Fruit fly (Drosophila melanogaster) whole organism, embryonic: ENCODE data around the gene CG13117.

ENCODE experiments used
- CG10321 ChIP-seq: fragments of 200-800 bp; sonication (Bioruptor generic); IDR thresholded peaks from 2 replicates; pipeline ENCODE4 v1.3.6; 2022; ENCODE audit warnings: missing biosample characterization, missing genetic modification characterization
- CG12391 ChIP-seq: fragments of 200-800 bp; sonication (Bioruptor generic); optimal IDR thresholded peaks from 3 replicates; lab custom pipeline; 2018; ENCODE audit warnings: missing biosample characterization, mild to moderate bottlenecking, missing genetic modification characterization, moderate library complexity
- CG12769 ChIP-seq: fragments of 200-800 bp; sonication (Bioruptor generic); optimal IDR thresholded peaks from 2 replicates; lab custom pipeline; 2019; ENCODE audit warnings: missing biosample characterization, mild to moderate bottlenecking, missing genetic modification characterization, moderate library complexity
- CG15011 ChIP-seq: fragments of 200-800 bp; sonication (Bioruptor generic); optimal IDR thresholded peaks from 3 replicates; lab custom pipeline; 2018; ENCODE audit warnings: missing biosample characterization, mild to moderate bottlenecking, missing genetic modification characterization
- CG1529 ChIP-seq: fragments of 200-800 bp; sonication (Bioruptor generic); optimal IDR thresholded peaks from 3 replicates; lab custom pipeline; 2018; ENCODE audit warnings: missing biosample characterization, missing genetic modification characterization
- CG1603 ChIP-seq: fragments of 200-800 bp; sonication (Bioruptor generic); optimal IDR thresholded peaks from 2 replicates; lab custom pipeline; 2019; ENCODE audit warnings: missing biosample characterization, mild to moderate bottlenecking, missing genetic modification characterization, moderate library complexity
- CG17829 ChIP-seq: fragments of 200-800 bp; optimal IDR thresholded peaks from 2 replicates; lab custom pipeline; 2019; ENCODE audit warnings: missing biosample characterization, mild to moderate bottlenecking, missing genetic modification characterization, moderate library complexity
- CG1832 ChIP-seq: fragments of 200-800 bp; sonication (Bioruptor generic); optimal IDR thresholded peaks from 2 replicates; lab custom pipeline; 2017; ENCODE audit warnings: missing biosample characterization, mild to moderate bottlenecking, missing genetic modification characterization, inconsistent platforms
- CG2199 ChIP-seq: fragments of 200-800 bp; sonication (Bioruptor generic); IDR thresholded peaks from 3 replicates; pipeline ENCODE4 v1.3.6; 2022; ENCODE audit warnings: missing biosample characterization, missing genetic modification characterization
- CG31365 ChIP-seq: fragments of 200-800 bp; sonication (Bioruptor generic); optimal IDR thresholded peaks from 2 replicates; lab custom pipeline; 2018; ENCODE audit warnings: missing biosample characterization, mild to moderate bottlenecking, missing genetic modification characterization
- CG3847 ChIP-seq: fragments of 200-800 bp; sonication (Bioruptor generic); IDR thresholded peaks from 2 replicates; pipeline ENCODE4 v1.3.6; 2022; ENCODE audit warnings: missing biosample characterization, missing genetic modification characterization
- CG6791 ChIP-seq: fragments of 200-800 bp; sonication (Bioruptor generic); IDR thresholded peaks from 3 replicates; pipeline ENCODE4 v1.3.6; 2022; ENCODE audit warnings: missing biosample characterization, missing genetic modification characterization; ENCODE audit not compliant: partially characterized antibody
- CG8290 ChIP-seq, 3 experiments: fragments of 200-800 bp; sonication (Bioruptor generic); optimal IDR thresholded peaks; 2 replicates each; lab custom pipeline; 2016 to 2019; ENCODE audit warnings: missing biosample characterization in 3 of 3, missing genetic modification characterization in 3 of 3, mild to moderate bottlenecking in 2 of 3, moderate library complexity in 1 of 3
- CG8478 ChIP-seq: fragments of >200 bp; optimal IDR thresholded peaks from 2 replicates; lab custom pipeline; 2018
- Deaf1 ChIP-seq: fragments of 200-800 bp; optimal IDR thresholded peaks from 3 replicates; lab custom pipeline; 2019; ENCODE audit warnings: missing biosample characterization, mild to moderate bottlenecking, missing genetic modification characterization, moderate library complexity
- Dfd ChIP-seq, 2 experiments: fragments of >200 bp; optimal IDR thresholded peaks; 2 replicates each; lab custom pipeline; 2017; ENCODE audit warnings: missing biosample characterization in 2 of 2, missing genetic modification characterization in 2 of 2
- Dip2 ChIP-seq: fragments of 200-800 bp; sonication (Bioruptor generic); IDR thresholded peaks from 2 replicates; pipeline ENCODE4 v1.3.6; 2022; ENCODE audit warnings: missing biosample characterization, missing genetic modification characterization
- Ets65A ChIP-seq: fragments of 200-800 bp; sonication (Bioruptor generic); peaks from one replicate; lab custom pipeline; 2016; ENCODE audit warnings: missing biosample characterization, missing genetic modification characterization
- HHEX ChIP-seq: fragments of 200-800 bp; sonication (Bioruptor generic); optimal IDR thresholded peaks from 3 replicates; lab custom pipeline; 2017; ENCODE audit warnings: missing biosample characterization, mild to moderate bottlenecking, missing genetic modification characterization, missing genetic modification reagents
- HLH3B ChIP-seq: fragments of 200-800 bp; sonication (Bioruptor generic); IDR thresholded peaks from 2 replicates; pipeline ENCODE4 v1.3.6; 2022; ENCODE audit warnings: missing biosample characterization, missing genetic modification characterization
- Hr78 ChIP-seq, 2 experiments: fragments of 200-800 bp in 1 of 2; fragments of >200 bp in 1 of 2; sonication (Bioruptor generic) in 1 of 2; optimal IDR thresholded peaks; 2 replicates each; lab custom pipeline; 2017 to 2019; ENCODE audit warnings: missing biosample characterization in 2 of 2, missing genetic modification characterization in 2 of 2, mild to moderate bottlenecking in 1 of 2, moderate library complexity in 1 of 2
- Opbp ChIP-seq: fragments of 200-800 bp; sonication (Bioruptor generic); IDR thresholded peaks from 3 replicates; pipeline ENCODE4 v1.3.6; 2022; ENCODE audit warnings: missing biosample characterization, missing genetic modification characterization; ENCODE audit not compliant: partially characterized antibody
- cas ChIP-seq: fragments of 200-800 bp; sonication (Bioruptor generic); IDR thresholded peaks from 2 replicates; pipeline ENCODE4 v1.3.6; 2022; ENCODE audit warnings: missing biosample characterization, missing genetic modification characterization
- cg ChIP-seq: fragments of 200-800 bp; sonication (Bioruptor generic); optimal IDR thresholded peaks from 3 replicates; lab custom pipeline; 2019; ENCODE audit warnings: missing biosample characterization, mild to moderate bottlenecking, missing genetic modification characterization, moderate library complexity
- dimm ChIP-seq: fragments of 200-800 bp; sonication (Bioruptor generic); IDR thresholded peaks from 2 replicates; pipeline ENCODE4 v1.3.6; 2022; ENCODE audit warnings: missing biosample characterization, missing genetic modification characterization
- ewg ChIP-seq: fragments of 200-800 bp; sonication (Bioruptor generic); optimal IDR thresholded peaks from 3 replicates; lab custom pipeline; 2017; ENCODE audit warnings: mild to moderate bottlenecking, missing biosample characterization, missing genetic modification reagents, missing genetic modification characterization
- kni ChIP-seq: fragments of 200-800 bp; sonication (Bioruptor generic); optimal IDR thresholded peaks from 3 replicates; lab custom pipeline; 2017; ENCODE audit warnings: mild to moderate bottlenecking, missing biosample characterization, missing genetic modification reagents, missing genetic modification characterization
- knrl ChIP-seq: fragments of 200-800 bp; sonication (Bioruptor generic); IDR thresholded peaks from 3 replicates; pipeline ENCODE4 v1.3.6; 2022; ENCODE audit warnings: missing biosample characterization, missing genetic modification characterization; ENCODE audit not compliant: partially characterized antibody
- mld ChIP-seq: fragments of 200-800 bp; sonication (Bioruptor generic); IDR thresholded peaks from 3 replicates; pipeline ENCODE4 v1.3.6; 2022; ENCODE audit warnings: missing biosample characterization, missing genetic modification characterization; ENCODE audit not compliant: partially characterized antibody
- nerfin-2 ChIP-seq: fragments of 200-800 bp; sonication (Bioruptor generic); IDR thresholded peaks from 2 replicates; pipeline ENCODE4 v1.3.6; 2022; ENCODE audit warnings: missing biosample characterization, missing genetic modification characterization; ENCODE audit not compliant: partially characterized antibody
- pfk ChIP-seq: fragments of 200-800 bp; sonication (Bioruptor generic); optimal IDR thresholded peaks from 2 replicates; lab custom pipeline; 2018; ENCODE audit warnings: missing biosample characterization, mild to moderate bottlenecking, missing genetic modification characterization, moderate library complexity
- pita ChIP-seq: fragments of 200-800 bp; sonication (Bioruptor generic); optimal IDR thresholded peaks from 2 replicates; lab custom pipeline; 2017; ENCODE audit warnings: missing biosample characterization, mild to moderate bottlenecking, missing genetic modification characterization
- pros ChIP-seq: fragments of 200-800 bp; sonication (Bioruptor generic); optimal IDR thresholded peaks from 3 replicates; lab custom pipeline; 2019; ENCODE audit warnings: missing biosample characterization, mild to moderate bottlenecking, missing genetic modification characterization, moderate library complexity
- rib ChIP-seq: fragments of 200-800 bp; sonication (Bioruptor generic); IDR thresholded peaks from 2 replicates; pipeline ENCODE4 v1.3.6; 2022; ENCODE audit warnings: missing biosample characterization, missing genetic modification characterization
- seq ChIP-seq: fragments of 200-800 bp; sonication (Bioruptor generic); IDR thresholded peaks from 2 replicates; pipeline ENCODE4 v1.3.6; 2022; ENCODE audit warnings: missing biosample characterization, missing genetic modification characterization
- sim ChIP-seq: fragments of 200-800 bp; sonication (Bioruptor generic); IDR thresholded peaks from 2 replicates; pipeline ENCODE4 v1.3.6; 2022; ENCODE audit warnings: missing biosample characterization, missing genetic modification characterization
- stwl ChIP-seq: fragments of 200-800 bp; sonication (Bioruptor generic); optimal IDR thresholded peaks from 3 replicates; lab custom pipeline; 2018; ENCODE audit warnings: missing biosample characterization, mild to moderate bottlenecking, missing genetic modification characterization, moderate library complexity
- trem ChIP-seq: fragments of 200-800 bp; optimal IDR thresholded peaks from 3 replicates; lab custom pipeline; 2019; ENCODE audit warnings: missing biosample characterization, mild to moderate bottlenecking, missing genetic modification characterization, moderate library complexity
- z ChIP-seq: fragments of 200-800 bp; sonication (Bioruptor generic); IDR thresholded peaks from 3 replicates; pipeline ENCODE4 v1.3.6; 2022; ENCODE audit warnings: missing biosample characterization, missing genetic modification characterization
- zen ChIP-seq: fragments of 200-800 bp; sonication (Bioruptor generic); optimal IDR thresholded peaks from 3 replicates; lab custom pipeline; 2018; ENCODE audit warnings: missing biosample characterization, mild to moderate bottlenecking, missing genetic modification characterization, moderate library complexity

Gene CG13117

dm6 chr2L:9729618-9730284 lies 6.7 kb upstream of the CG13117 start, which contains the start of gene CG13116:
Gene CG13116, plus strand, starts transcription at chr2L:9729940.
- TF ChIP-seq sim (GFP tag; lab: Robert Waterston, UW) = no peak
- TF ChIP-seq cas (GFP tag; lab: Robert Waterston, UW) = no peak
- no peak for TF ChIP-seq CG12391 (tag; lab: Kevin White, UChicago)
- TF ChIP-seq CG12769 = peak; percentile 18
- no peak for TF ChIP-seq mld (GFP tag; lab: Robert Waterston, UW)
- TF ChIP-seq z (GFP tag; lab: Robert Waterston, UW) = peak; percentile 70; the same call in 2 of the 3 replicates
- peak; percentile 76 for TF ChIP-seq Deaf1 (tag; lab: Kevin White, UChicago)
- no peak for TF ChIP-seq Dip2 (GFP tag; lab: Robert Waterston, UW)
- TF ChIP-seq Ets65A (GFP tag; lab: Kevin White, UChicago) = peak; percentile 56

DNA sequence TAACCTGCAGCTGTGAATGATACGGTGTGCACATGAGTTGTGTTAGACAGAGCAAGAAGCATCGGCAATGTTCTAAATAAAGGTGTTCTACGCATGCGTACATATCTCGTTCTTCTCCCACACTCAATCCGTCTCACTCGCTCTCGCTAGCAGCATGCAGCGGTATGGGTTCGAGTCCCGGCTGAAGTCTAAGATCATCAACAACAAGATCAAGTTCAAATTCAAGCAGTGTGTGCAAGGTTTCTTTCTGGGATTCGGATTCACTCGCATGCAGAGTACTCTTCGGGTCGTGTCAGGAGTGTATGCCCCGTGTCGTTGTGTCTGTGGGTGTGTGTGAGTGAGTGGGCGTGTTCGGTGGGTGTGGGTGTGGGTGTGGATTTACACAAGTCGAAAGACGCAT lies 5.2 kb upstream of the CG13117 start:
- TF ChIP-seq CG8478 (lab: Kevin White, UChicago) (peak; percentile 95), stwl (tag; lab: Kevin White, UChicago) (peak; percentile 87), Opbp (GFP tag; lab: Robert Waterston, UW) (peak; percentile 48; the same call in 1 of the 3 replicates), seq (GFP tag; lab: Robert Waterston, UW) (no peak), CG10321 (0 out of 2 replicates have a peak, but pooled peaks have one; percentile 23), pfk (GFP tag; lab: Kevin White, UChicago) (no peak), pros (peak; percentile 17), CG8290 (GFP tag; optimal IDR thresholded peaks at IDR 0.05; lab: Kevin White, UChicago) (peak; percentile 35), CG8290 (tag; optimal IDR thresholded peaks at IDR 0.05; lab: Kevin White, UChicago) (no peak), CG2199 (peak; percentile 95), zen (tag; lab: Kevin White, UChicago) (peak; percentile 28), ewg (peak; percentile 12), Deaf1 (tag; lab: Kevin White, UChicago) (peak; percentile 80), HHEX (GFP tag; lab: Kevin White, UChicago) (no peak), Dfd (GFP tag; optimal IDR thresholded peaks at IDR 0.05; lab: Kevin White, UChicago) (peak in 1 of 2 experiments; percentile 23), cg (peak; percentile 37), CG6791 (0 out of 3 replicates have a peak, but pooled peaks have one; percentile 33), CG1529 (no peak), kni (GFP tag; lab: Kevin White, UChicago) (peak; percentile 30), pita (GFP tag; lab: Kevin White, UChicago) (peak; percentile 56), Hr78 (GFP tag; optimal IDR thresholded peaks at IDR 0.05; lab: Kevin White, UChicago) (peak in 1 of 2 experiments; percentile 23), nerfin-2 (0 out of 2 replicates have a peak, but pooled peaks have one; percentile 16), z (GFP tag; lab: Robert Waterston, UW) (0 out of 3 replicates have a peak, but pooled peaks have one; percentile 7), CG31365 (tag; lab: Kevin White, UChicago) (peak; percentile 93), CG17829 (tag; lab: Kevin White, UChicago) (peak; percentile 4), dimm (GFP tag; lab: Robert Waterston, UW) (no peak), CG3847 (GFP tag; lab: Robert Waterston, UW) (no peak), HLH3B (GFP tag; lab: Robert Waterston, UW) (0 out of 2 replicates have a peak, but pooled peaks have one; percentile 14), knrl (GFP tag; lab: Robert Waterston, UW) (peak; percentile 29; the same call in 1 of the 3 replicates), CG1832 (GFP tag; lab: Kevin White, UChicago) (peak; percentile 74), rib (GFP tag; lab: Robert Waterston, UW) (no peak), CG15011 (GFP tag; lab: Kevin White, UChicago) (no peak), CG1603 (tag; lab: Kevin White, UChicago) (peak; percentile 2), trem (peak; percentile 11)
